Worm (Caenorhabditis elegans) whole organism, L3 larva: ENCODE measurements around the gene nyn-1.
A peak's percentile ranks its signal among the peaks of the same experiment; 100 is the strongest.

Experiments
- R02D3.7 ChIP-seq: fragments of 150-350 bp; optimal IDR thresholded peaks from 2 replicates; lab custom pipeline; 2014; ENCODE audit warnings: missing biosample characterization, missing genetic modification characterization
- daf-12 ChIP-seq: fragments of 150-350 bp; optimal IDR thresholded peaks from 2 replicates; lab custom pipeline; 2014; ENCODE audit warnings: missing biosample characterization, missing genetic modification reagents, missing genetic modification characterization
- egl-27 ChIP-seq: sonication (generic microtip); optimal IDR thresholded peaks from 4 replicates; lab custom pipeline; 2017; ENCODE audit warnings: missing biosample characterization, missing genetic modification reagents, missing genetic modification characterization
- mdl-1 ChIP-seq: fragments of 150-350 bp; optimal IDR thresholded peaks from 2 replicates; lab custom pipeline; 2014; ENCODE audit warnings: missing biosample characterization, missing genetic modification characterization
- nhr-11 ChIP-seq: fragments of 150-350 bp; optimal IDR thresholded peaks from 2 replicates; lab custom pipeline; 2014; ENCODE audit warnings: missing biosample characterization, missing genetic modification characterization
- nhr-12 ChIP-seq: fragments of 150-350 bp; optimal IDR thresholded peaks from 2 replicates; lab custom pipeline; 2014; ENCODE audit warnings: missing biosample characterization, missing genetic modification characterization
- nhr-25 ChIP-seq: sonication (generic microtip); optimal IDR thresholded peaks from 2 replicates; lab custom pipeline; 2017; ENCODE audit warnings: missing biosample characterization, missing genetic modification characterization
- nhr-77 ChIP-seq: fragments of 150-350 bp; optimal IDR thresholded peaks from 2 replicates; lab custom pipeline; 2014; ENCODE audit warnings: missing biosample characterization, missing genetic modification characterization
- snpc-4 ChIP-seq: fragments of 150-350 bp; optimal IDR thresholded peaks from 2 replicates; lab custom pipeline; 2014; ENCODE audit warnings: missing biosample characterization, missing genetic modification characterization
- tbx-2 ChIP-seq: sonication (generic microtip); optimal IDR thresholded peaks from 2 replicates; lab custom pipeline; 2016; ENCODE audit warnings: mild to moderate bottlenecking, missing genetic modification characterization, missing compliant biosample characterization

- TF ChIP-seq R02D3.7 (tag; lab: Kevin White, UChicago): no peak
- no peak for TF ChIP-seq egl-27 (tag; lab: Kevin White, UChicago)
- no peak for TF ChIP-seq snpc-4 (tag; lab: Kevin White, UChicago)
- no peak for TF ChIP-seq tbx-2 (tag; lab: Kevin White, UChicago)
- TF ChIP-seq daf-12 (tag; lab: Kevin White, UChicago): no peak
- no peak for TF ChIP-seq nhr-77 (tag; lab: Kevin White, UChicago)
- no peak for TF ChIP-seq mdl-1 (tag; lab: Kevin White, UChicago)
- no peak for TF ChIP-seq nhr-11 (tag; lab: Kevin White, UChicago)
- peak; percentile 8 for TF ChIP-seq nhr-25 (tag; lab: Kevin White, UChicago)
- TF ChIP-seq nhr-12 (tag; lab: Kevin White, UChicago): no peak
Measured at ce11 chrIV:13699384-13699788, 12.6 kb upstream of the nyn-1 start.
